Worm (Caenorhabditis elegans): Measurements from ENCODE around the gene F26F12.2.

DNA sequence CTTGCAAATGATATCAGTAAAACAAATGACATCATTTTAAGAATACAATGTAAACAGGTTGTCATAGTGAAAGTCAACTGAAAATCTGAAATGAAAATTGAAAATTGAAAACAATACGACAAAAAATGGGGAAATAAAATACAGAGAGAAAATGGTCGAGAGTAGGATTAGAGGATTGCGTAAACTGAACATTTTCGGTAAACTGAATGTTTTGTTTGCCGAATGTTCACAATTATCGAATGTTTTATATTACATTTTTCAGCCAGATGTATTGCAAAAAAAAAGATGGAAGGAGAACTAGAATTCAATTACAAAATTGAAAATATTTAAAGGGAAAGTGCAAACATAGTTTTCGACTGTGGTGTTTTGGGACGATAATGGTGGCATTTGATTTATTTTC is 26.7 kb upstream of the F26F12.2 start, which contains the start of gene F26F12.5:
- TF ChIP-seq B0019.2 (GFP tag; conservative IDR thresholded peaks at IDR 0.05) (no peak), unc-130 (GFP tag; optimal IDR thresholded peaks at IDR 0.05) (no peak), pha-4 (tag; optimal IDR thresholded peaks at IDR 0.05) (no peak), dpl-1 (GFP tag; optimal IDR thresholded peaks at IDR 0.05) (no peak), cebp-2 (GFP tag; IDR thresholded peaks at IDR 0.05) (no peak), attf-5 (GFP tag; optimal IDR thresholded peaks at IDR 0.05) (no peak)
